Fruit fly (Drosophila melanogaster) whole organism, adult: ENCODE results near the gene Cyp4s3.

Experiments
- CG11617 ChIP-seq: fragments of 200-800 bp; sonication (Bioruptor generic); optimal IDR thresholded peaks from 2 replicates; lab custom pipeline; 2017; ENCODE audit warnings: mild to moderate bottlenecking, missing biosample characterization, missing genetic modification reagents, missing genetic modification characterization
- CG12768 ChIP-seq: fragments of 200-800 bp; sonication (Bioruptor generic); optimal IDR thresholded peaks from 2 replicates; lab custom pipeline; 2017; ENCODE audit warnings: missing biosample characterization, missing genetic modification characterization, mild to moderate bottlenecking, moderate library complexity, missing genetic modification reagents
- CG14711 ChIP-seq: fragments of 200-800 bp; sonication (Bioruptor generic); optimal IDR thresholded peaks from 2 replicates; lab custom pipeline; 2018; ENCODE audit warnings: missing biosample characterization, mild to moderate bottlenecking, missing genetic modification characterization, moderate library complexity
- CG1620 ChIP-seq: fragments of 200-800 bp; sonication (Bioruptor generic); optimal IDR thresholded peaks from 2 replicates; lab custom pipeline; 2016; ENCODE audit warnings: missing biosample characterization, missing genetic modification characterization
- CG33017 ChIP-seq: fragments of 200-800 bp; sonication (Bioruptor generic); optimal IDR thresholded peaks from 2 replicates; lab custom pipeline; 2018; ENCODE audit warnings: missing biosample characterization, mild to moderate bottlenecking, missing genetic modification characterization, moderate library complexity
- CG5204 ChIP-seq: fragments of 200-800 bp; sonication (Bioruptor generic); optimal IDR thresholded peaks from 2 replicates; lab custom pipeline; 2016; ENCODE audit warnings: missing biosample characterization, missing genetic modification characterization
- CG7045 ChIP-seq: fragments of 200-800 bp; sonication (Bioruptor generic); optimal IDR thresholded peaks from 2 replicates; lab custom pipeline; 2017; ENCODE audit warnings: missing biosample characterization, mild to moderate bottlenecking, missing genetic modification characterization
- CG7101 ChIP-seq: fragments of 200-800 bp; sonication (Bioruptor generic); optimal IDR thresholded peaks from 2 replicates; lab custom pipeline; 2018; ENCODE audit warnings: missing biosample characterization, mild to moderate bottlenecking, missing genetic modification characterization, moderate library complexity
- Clk ChIP-seq: fragments of 200-800 bp; sonication (Bioruptor generic); optimal IDR thresholded peaks from 2 replicates; lab custom pipeline; 2017; ENCODE audit warnings: missing biosample characterization, missing genetic modification characterization
- Crg-1 ChIP-seq: fragments of 200-800 bp; sonication (Bioruptor generic); optimal IDR thresholded peaks from 2 replicates; lab custom pipeline; 2016; ENCODE audit warnings: missing biosample characterization, missing genetic modification characterization
- Hr96 ChIP-seq: fragments of 200-800 bp; sonication (Bioruptor generic); optimal IDR thresholded peaks from 2 replicates; lab custom pipeline; 2016; ENCODE audit warnings: missing biosample characterization, missing genetic modification characterization
- Mnt ChIP-seq: fragments of 200-800 bp; sonication (Bioruptor generic); optimal IDR thresholded peaks from 2 replicates; lab custom pipeline; 2016; ENCODE audit warnings: missing biosample characterization, mild to moderate bottlenecking, missing genetic modification characterization
- bab1 ChIP-seq: fragments of 200-800 bp; sonication (Bioruptor generic); optimal IDR thresholded peaks from 3 replicates; lab custom pipeline; 2019; ENCODE audit warnings: missing biosample characterization, mild to moderate bottlenecking, missing genetic modification characterization, moderate library complexity
- cic ChIP-seq: fragments of 200-800 bp; sonication (Bioruptor generic); optimal IDR thresholded peaks from 2 replicates; lab custom pipeline; 2017; ENCODE audit warnings: missing biosample characterization, mild to moderate bottlenecking, missing genetic modification characterization, moderate library complexity
- cnc ChIP-seq, 2 experiments: fragments of >200 bp; optimal IDR thresholded peaks; 2 replicates each; lab custom pipeline; 2017
- kay ChIP-seq: fragments of 200-800 bp; sonication (Bioruptor generic); peaks from one replicate; lab custom pipeline; 2016; ENCODE audit warnings: missing biosample characterization, missing genetic modification characterization, borderline replicate concordance
- ovo ChIP-seq: fragments of 200-800 bp; sonication (Bioruptor generic); optimal IDR thresholded peaks from 2 replicates; lab custom pipeline; 2016; ENCODE audit warnings: missing biosample characterization, missing genetic modification characterization
- pad ChIP-seq: fragments of 200-800 bp; sonication (Bioruptor generic); optimal IDR thresholded peaks from 3 replicates; lab custom pipeline; 2017; ENCODE audit warnings: missing biosample characterization, missing genetic modification characterization, mild to moderate bottlenecking, moderate library complexity, missing genetic modification reagents
- tj ChIP-seq: fragments of 200-800 bp; sonication (Bioruptor generic); optimal IDR thresholded peaks from 3 replicates; lab custom pipeline; 2017; ENCODE audit warnings: missing biosample characterization, mild to moderate bottlenecking, missing genetic modification characterization, moderate library complexity
- toe ChIP-seq: fragments of 200-800 bp; sonication (Bioruptor generic); optimal IDR thresholded peaks from 2 replicates; lab custom pipeline; 2016; ENCODE audit warnings: missing biosample characterization, missing genetic modification characterization

Gene Cyp4s3

dm6 chrX:15080780-15081402 is 35.5 kb downstream of the Cyp4s3 start, which contains the start of gene CG33177:
Gene CG33177 (plus strand): TSS chrX:15081367.
- TF ChIP-seq CG1620 (GFP tag; lab: Kevin White, UChicago): peak; percentile 33
- no peak for TF ChIP-seq Crg-1 (GFP tag; lab: Kevin White, UChicago)
- no peak for TF ChIP-seq kay (GFP tag; lab: Kevin White, UChicago)
- peak; percentile 39 for TF ChIP-seq pad (GFP tag; lab: Kevin White, UChicago)
- TF ChIP-seq CG7101 (tag; lab: Kevin White, UChicago): peak; percentile 17
- peak; percentile 62 for TF ChIP-seq bab1 (GFP tag; lab: Kevin White, UChicago)
- TF ChIP-seq toe: peak; percentile 17
- no peak for TF ChIP-seq cic (GFP tag; lab: Kevin White, UChicago)
- peak; percentile 15 for TF ChIP-seq tj (GFP tag; lab: Kevin White, UChicago)
- no peak for TF ChIP-seq CG14711 (tag; lab: Kevin White, UChicago)
- peak; percentile 28 for TF ChIP-seq Mnt (GFP tag; lab: Kevin White, UChicago)
- TF ChIP-seq Clk: no peak

- TF ChIP-seq tj (GFP tag; lab: Kevin White, UChicago) (no peak), Hr96 (peak; percentile 21), cic (GFP tag; lab: Kevin White, UChicago) (no peak), CG12768 (peak; percentile 60)
These were observed 36.4 kb downstream of the Cyp4s3 start for dm6 chrX:15079945-15080344.

dm6 chrX:15079163-15079809 is 37.1 kb downstream of the Cyp4s3 start:
- TF ChIP-seq ovo: no peak
- no peak for TF ChIP-seq cnc (optimal IDR thresholded peaks at IDR 0.05; lab: Kevin White, UChicago)
- TF ChIP-seq toe: peak; percentile 14
- no peak for TF ChIP-seq CG33017 (tag; lab: Kevin White, UChicago)
- TF ChIP-seq CG7101 (tag; lab: Kevin White, UChicago): no peak
- TF ChIP-seq pad (GFP tag; lab: Kevin White, UChicago): no peak
- TF ChIP-seq Mnt (GFP tag; lab: Kevin White, UChicago): no peak
- no peak for TF ChIP-seq CG11617
- TF ChIP-seq Clk: no peak
- no peak for TF ChIP-seq Crg-1 (GFP tag; lab: Kevin White, UChicago)
- TF ChIP-seq Hr96: no peak
- TF ChIP-seq kay (GFP tag; lab: Kevin White, UChicago): peak; percentile 95
- TF ChIP-seq tj (GFP tag; lab: Kevin White, UChicago): no peak
- TF ChIP-seq CG7045 (GFP tag; lab: Kevin White, UChicago): no peak
- TF ChIP-seq CG5204 (GFP tag; lab: Kevin White, UChicago): no peak
- TF ChIP-seq CG1620 (GFP tag; lab: Kevin White, UChicago): no peak
- TF ChIP-seq CG14711 (tag; lab: Kevin White, UChicago): no peak
- peak; percentile 84 for TF ChIP-seq cic (GFP tag; lab: Kevin White, UChicago)
- TF ChIP-seq CG12768: peak; percentile 61
- no peak for TF ChIP-seq bab1 (GFP tag; lab: Kevin White, UChicago)

- TF ChIP-seq CG14711 (tag; lab: Kevin White, UChicago) (peak; percentile 14), CG33017 (tag; lab: Kevin White, UChicago) (no peak), Mnt (GFP tag; lab: Kevin White, UChicago) (no peak), CG11617 (no peak), pad (GFP tag; lab: Kevin White, UChicago) (no peak), cnc (optimal IDR thresholded peaks at IDR 0.05; lab: Kevin White, UChicago) (no peak), CG1620 (GFP tag; lab: Kevin White, UChicago) (no peak), CG7101 (tag; lab: Kevin White, UChicago) (peak; percentile 28), ovo (peak; percentile 88), tj (GFP tag; lab: Kevin White, UChicago) (no peak), CG7045 (GFP tag; lab: Kevin White, UChicago) (no peak), CG12768 (no peak), toe (no peak), cic (GFP tag; lab: Kevin White, UChicago) (peak; percentile 79), Crg-1 (GFP tag; lab: Kevin White, UChicago) (peak; percentile 56), bab1 (GFP tag; lab: Kevin White, UChicago) (no peak), Clk (no peak), kay (GFP tag; lab: Kevin White, UChicago) (peak; percentile 73), CG5204 (GFP tag; lab: Kevin White, UChicago) (no peak), Hr96 (peak; percentile 8)
These were observed 37.9 kb downstream of the Cyp4s3 start for dm6 chrX:15078394-15078793.

dm6 chrX:15077576-15078136 is 38.7 kb downstream of the Cyp4s3 start:
- TF ChIP-seq tj (GFP tag; lab: Kevin White, UChicago) (peak; percentile 45), Crg-1 (GFP tag; lab: Kevin White, UChicago) (no peak), CG1620 (GFP tag; lab: Kevin White, UChicago) (no peak), kay (GFP tag; lab: Kevin White, UChicago) (no peak), CG7045 (GFP tag; lab: Kevin White, UChicago) (no peak), Hr96 (peak; percentile 40), CG5204 (GFP tag; lab: Kevin White, UChicago) (no peak), Clk (no peak), cnc (optimal IDR thresholded peaks at IDR 0.05; lab: Kevin White, UChicago) (no peak), CG33017 (tag; lab: Kevin White, UChicago) (no peak), CG11617 (no peak), CG7101 (tag; lab: Kevin White, UChicago) (no peak), Mnt (GFP tag; lab: Kevin White, UChicago) (peak; percentile 3), cic (GFP tag; lab: Kevin White, UChicago) (peak; percentile 40), ovo (no peak), CG14711 (tag; lab: Kevin White, UChicago) (no peak), CG12768 (peak; percentile 48)
